Worm (Caenorhabditis elegans) whole organism, L1 larva: ENCODE results near the gene T20D4.12.

Source experiments
- nhr-28 ChIP-seq: fragments of 150-350 bp; optimal IDR thresholded peaks from 2 replicates; lab custom pipeline; 2014; ENCODE audit warnings: missing biosample characterization, missing genetic modification characterization
- nhr-76 ChIP-seq: sonication (generic microtip); optimal IDR thresholded peaks from 2 replicates; lab custom pipeline; 2017; ENCODE audit warnings: missing biosample characterization, missing genetic modification characterization
- snpc-4 ChIP-seq: fragments of 150-350 bp; optimal IDR thresholded peaks from 2 replicates; lab custom pipeline; 2014; ENCODE audit warnings: missing biosample characterization, missing genetic modification characterization

- TF ChIP-seq nhr-76: no peak
- TF ChIP-seq nhr-28 (tag; lab: Kevin White, UChicago): no peak
- no peak for TF ChIP-seq snpc-4
Observed at ce11 chrV:3372673-3373072, 24.2 kb upstream of the T20D4.12 start, which contains the start of gene srx-121.
